Worm (Caenorhabditis elegans) whole organism, young adult: ENCODE measurements around the gene Y46B2A.3.
A peak's percentile ranks its signal among the peaks of the same experiment; 100 is the strongest.

Experiments used
- C06A6.2 ChIP-seq: fragments of 200-800 bp; sonication (Bioruptor generic); conservative IDR thresholded peaks from 2 replicates; pipeline ENCODE4 v1.3.6; 2022; ENCODE audit warnings: missing genetic modification characterization, missing compliant biosample characterization
- C17E4.6 ChIP-seq: fragments of 200-800 bp; sonication (Bioruptor generic); IDR thresholded peaks from 2 replicates; pipeline ENCODE4 v1.3.6; 2022; ENCODE audit warnings: missing genetic modification reagents, missing genetic modification characterization, missing compliant biosample characterization
- D2030.7 ChIP-seq: fragments of 200-800 bp; sonication (Bioruptor generic); IDR thresholded peaks from 2 replicates; pipeline ENCODE4 v1.3.6; 2022; ENCODE audit warnings: missing genetic modification reagents, missing genetic modification characterization, missing compliant biosample characterization
- F23B12.7 ChIP-seq: sonication (generic microtip); optimal IDR thresholded peaks from 2 replicates; lab custom pipeline; 2017; ENCODE audit warnings: missing genetic modification characterization, mild to moderate bottlenecking, missing compliant biosample characterization, antibody characterized with exemption, moderate library complexity; ENCODE audit not compliant: insufficient read depth
- F37B4.10 ChIP-seq: fragments of 200-800 bp; sonication (Bioruptor generic); IDR thresholded peaks from 2 replicates; pipeline ENCODE4 v1.3.6; 2022; ENCODE audit warnings: missing genetic modification characterization, missing compliant biosample characterization
- F49E8.2 ChIP-seq: sonication (generic microtip); optimal IDR thresholded peaks from 3 replicates; lab custom pipeline; 2017; ENCODE audit warnings: missing genetic modification characterization, mild to moderate bottlenecking, missing compliant biosample characterization, antibody characterized with exemption, moderate library complexity; ENCODE audit not compliant: insufficient read depth
- F52B5.7 ChIP-seq: sonication (generic microtip); optimal IDR thresholded peaks from 2 replicates; lab custom pipeline; 2016; ENCODE audit warnings: mild to moderate bottlenecking, missing genetic modification characterization, missing compliant biosample characterization
- K12H6.12 ChIP-seq: fragments of 200-800 bp; sonication (Bioruptor generic); optimal IDR thresholded peaks from 2 replicates; lab custom pipeline; 2018; ENCODE audit warnings: mild to moderate bottlenecking, missing genetic modification characterization, missing compliant biosample characterization
- aptf-2 ChIP-seq: fragments of 200-800 bp; sonication (Bioruptor generic); conservative IDR thresholded peaks from 2 replicates; pipeline ENCODE4 v1.3.6; 2022; ENCODE audit warnings: missing genetic modification reagents, missing genetic modification characterization, missing compliant biosample characterization
- aptf-3 ChIP-seq: fragments of 200-800 bp; sonication (Bioruptor generic); IDR thresholded peaks from 2 replicates; pipeline ENCODE4 v1.3.6; 2022; ENCODE audit warnings: missing genetic modification characterization, missing compliant biosample characterization
- athp-1 ChIP-seq: sonication (generic microtip); optimal IDR thresholded peaks from 2 replicates; lab custom pipeline; 2017; ENCODE audit warnings: mild to moderate bottlenecking, missing genetic modification characterization, missing compliant biosample characterization
- ceh-100 ChIP-seq: fragments of 200-800 bp; sonication (Bioruptor generic); IDR thresholded peaks from 2 replicates; pipeline ENCODE4 v1.3.6; 2022; ENCODE audit warnings: missing genetic modification reagents, missing genetic modification characterization, missing compliant biosample characterization
- ceh-40 ChIP-seq: fragments of 200-800 bp; sonication (Bioruptor generic); IDR thresholded peaks from 2 replicates; pipeline ENCODE4 v1.3.6; 2022; ENCODE audit warnings: missing genetic modification characterization, missing compliant biosample characterization
- ceh-91 ChIP-seq: fragments of 200-800 bp; sonication (Bioruptor generic); IDR thresholded peaks from 2 replicates; pipeline ENCODE4 v1.3.6; 2022; ENCODE audit warnings: missing genetic modification reagents, missing genetic modification characterization, missing compliant biosample characterization
- die-1 ChIP-seq: sonication (generic microtip); optimal IDR thresholded peaks from 2 replicates; lab custom pipeline; 2016; ENCODE audit warnings: missing genotype, mild to moderate bottlenecking, missing genetic modification characterization, missing compliant biosample characterization
- dox-1 ChIP-seq: fragments of 200-800 bp; sonication (Bioruptor generic); IDR thresholded peaks from 2 replicates; pipeline ENCODE4 v1.3.6; 2022; ENCODE audit warnings: missing genetic modification reagents, missing genetic modification characterization, missing compliant biosample characterization
- dpl-1 ChIP-seq: fragments of 150-350 bp; optimal IDR thresholded peaks from 2 replicates; lab custom pipeline; 2014; ENCODE audit warnings: missing biosample characterization, missing genetic modification reagents, missing genetic modification characterization
- efl-1 ChIP-seq: fragments of 150-350 bp; optimal IDR thresholded peaks from 2 replicates; lab custom pipeline; 2014; ENCODE audit warnings: missing biosample characterization, missing genetic modification reagents, missing genetic modification characterization
- egl-44 ChIP-seq: fragments of 200-800 bp; sonication (Bioruptor generic); IDR thresholded peaks from 2 replicates; pipeline ENCODE4 v1.3.6; 2022; ENCODE audit warnings: missing genetic modification reagents, missing genetic modification characterization, missing compliant biosample characterization
- egrh-3 ChIP-seq: fragments of 200-800 bp; sonication (Bioruptor generic); IDR thresholded peaks from 2 replicates; pipeline ENCODE4 v1.3.6; 2022; ENCODE audit warnings: missing genetic modification reagents, missing genetic modification characterization, missing compliant biosample characterization
- ets-4 ChIP-seq: fragments of 200-800 bp; sonication (Bioruptor generic); optimal IDR thresholded peaks from 2 replicates; lab custom pipeline; 2018; ENCODE audit warnings: mild to moderate bottlenecking, missing genetic modification characterization, missing compliant biosample characterization
- fkh-3 ChIP-seq: sonication (generic microtip); optimal IDR thresholded peaks from 2 replicates; lab custom pipeline; 2016; ENCODE audit warnings: mild to moderate bottlenecking, missing genetic modification characterization, missing compliant biosample characterization
- gei-17 ChIP-seq: fragments of 200-800 bp; sonication (Bioruptor generic); optimal IDR thresholded peaks from 2 replicates; lab custom pipeline; 2018; ENCODE audit warnings: mild to moderate bottlenecking, missing genetic modification characterization, missing compliant biosample characterization
- hmg-1.2 ChIP-seq: fragments of 200-800 bp; sonication (Bioruptor generic); IDR thresholded peaks from 2 replicates; pipeline ENCODE4 v1.3.6; 2022; ENCODE audit warnings: missing genetic modification reagents, missing genetic modification characterization, missing compliant biosample characterization
- hrde-1 ChIP-seq: sonication (generic microtip); optimal IDR thresholded peaks from 2 replicates; lab custom pipeline; 2016; ENCODE audit warnings: missing genetic modification characterization, mild to moderate bottlenecking, missing compliant biosample characterization, moderate library complexity, missing genotype, missing genetic modification reagents, borderline replicate concordance
- hsf-1 ChIP-seq: fragments of 200-800 bp; sonication (Bioruptor generic); IDR thresholded peaks from 2 replicates; pipeline ENCODE4 v1.3.6; 2022; ENCODE audit warnings: missing genetic modification reagents, missing genetic modification characterization, missing compliant biosample characterization
- lin-26 ChIP-seq: fragments of 200-800 bp; sonication (Bioruptor generic); IDR thresholded peaks from 2 replicates; pipeline ENCODE4 v1.3.6; 2022; ENCODE audit warnings: missing genetic modification reagents, missing genetic modification characterization, missing compliant biosample characterization
- lin-35 ChIP-seq, 3 experiments: fragments of 150-350 bp in 2 of 3; sonication (generic microtip) in 1 of 3; optimal IDR thresholded peaks; 2 replicates each; lab custom pipeline; 2014 to 2018; ENCODE audit warnings: missing biosample characterization in 3 of 3, missing genetic modification characterization in 3 of 3, missing genetic modification reagents in 3 of 3
- madf-6 ChIP-seq: fragments of 200-800 bp; sonication (Bioruptor generic); IDR thresholded peaks from 2 replicates; pipeline ENCODE4 v1.3.6; 2022; ENCODE audit warnings: missing genetic modification reagents, missing genetic modification characterization, missing compliant biosample characterization
- madf-8 ChIP-seq: fragments of 200-800 bp; sonication (Bioruptor generic); conservative IDR thresholded peaks from 2 replicates; pipeline ENCODE4 v1.3.6; 2022; ENCODE audit warnings: missing genetic modification reagents, missing genetic modification characterization, missing compliant biosample characterization
- mcd-1 ChIP-seq: fragments of 200-800 bp; sonication (Bioruptor generic); IDR thresholded peaks from 2 replicates; pipeline ENCODE4 v1.3.6; 2022; ENCODE audit warnings: missing genetic modification reagents, missing genetic modification characterization, missing compliant biosample characterization
- mel-28 ChIP-seq: sonication (generic microtip); optimal IDR thresholded peaks from 2 replicates; lab custom pipeline; 2016; ENCODE audit warnings: borderline replicate concordance, mild to moderate bottlenecking, missing genetic modification characterization, missing compliant biosample characterization
- mxl-1 ChIP-seq: sonication (generic microtip); optimal IDR thresholded peaks from 2 replicates; lab custom pipeline; 2016; ENCODE audit warnings: missing genetic modification characterization, missing compliant biosample characterization
- nfya-2 ChIP-seq: fragments of 200-800 bp; sonication (Bioruptor generic); IDR thresholded peaks from 2 replicates; pipeline ENCODE4 v1.3.6; 2022; ENCODE audit warnings: missing genetic modification reagents, missing genetic modification characterization, missing compliant biosample characterization
- nhr-80 ChIP-seq: sonication (generic microtip); optimal IDR thresholded peaks from 2 replicates; lab custom pipeline; 2016; ENCODE audit warnings: missing genetic modification characterization, missing compliant biosample characterization
- rcor-1 ChIP-seq: fragments of 200-800 bp; sonication (Bioruptor generic); IDR thresholded peaks from 2 replicates; pipeline ENCODE4 v1.3.6; 2022; ENCODE audit warnings: missing genetic modification reagents, missing genetic modification characterization, missing compliant biosample characterization
- sdz-38 ChIP-seq: sonication (generic microtip); optimal IDR thresholded peaks from 2 replicates; lab custom pipeline; 2016; ENCODE audit warnings: missing genotype, missing genetic modification characterization, missing compliant biosample characterization
- sea-2 ChIP-seq: fragments of 200-800 bp; sonication (Bioruptor generic); IDR thresholded peaks from 2 replicates; pipeline ENCODE4 v1.3.6; 2022; ENCODE audit warnings: missing genetic modification characterization, missing compliant biosample characterization
- snpc-1.3 ChIP-seq: sonication (generic microtip); optimal IDR thresholded peaks from 2 replicates; lab custom pipeline; 2017; ENCODE audit warnings: missing genetic modification characterization, mild to moderate bottlenecking, missing compliant biosample characterization, antibody characterized with exemption, moderate library complexity, missing genotype, missing genetic modification reagents; ENCODE audit not compliant: insufficient read depth
- unc-62 ChIP-seq: fragments of 150-350 bp; optimal IDR thresholded peaks from 2 replicates; lab custom pipeline; 2014; ENCODE audit warnings: missing biosample characterization, missing genetic modification reagents, missing genetic modification characterization
- xnd-1 ChIP-seq: sonication (generic microtip); optimal IDR thresholded peaks from 2 replicates; lab custom pipeline; 2016; ENCODE audit warnings: missing genotype, missing genetic modification reagents, missing genetic modification characterization, missing compliant biosample characterization
- zfh-2 ChIP-seq: fragments of 200-800 bp; sonication (Bioruptor generic); conservative IDR thresholded peaks from 2 replicates; pipeline ENCODE4 v1.3.6; 2022; ENCODE audit warnings: missing genetic modification reagents, missing genetic modification characterization, missing compliant biosample characterization
- zim-3 ChIP-seq: sonication (generic microtip); optimal IDR thresholded peaks from 2 replicates; lab custom pipeline; 2017; ENCODE audit warnings: mild to moderate bottlenecking, missing genetic modification characterization, moderate library complexity, missing compliant biosample characterization
- ztf-18 ChIP-seq: sonication (generic microtip); optimal IDR thresholded peaks from 2 replicates; lab custom pipeline; 2016; ENCODE audit warnings: missing genotype, mild to moderate bottlenecking, missing genetic modification characterization, missing compliant biosample characterization

Gene Y46B2A.3

DNA sequence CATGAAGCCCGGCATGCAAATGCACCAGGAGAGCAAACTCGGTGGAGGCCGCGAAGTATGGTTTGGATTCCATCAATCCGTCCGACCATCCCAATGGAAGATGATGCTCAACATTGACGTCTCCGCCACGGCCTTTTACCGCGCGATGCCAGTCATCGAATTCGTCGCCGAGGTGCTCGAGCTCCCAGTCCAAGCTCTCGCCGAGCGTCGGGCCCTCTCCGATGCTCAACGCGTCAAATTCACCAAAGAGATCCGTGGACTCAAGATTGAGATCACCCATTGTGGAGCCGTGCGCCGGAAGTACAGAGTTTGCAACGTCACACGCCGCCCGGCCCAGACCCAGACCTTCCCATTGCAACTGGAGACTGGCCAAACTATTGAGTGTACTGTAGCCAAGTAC, 9.0 kb upstream of the Y46B2A.3 start:
- TF ChIP-seq ceh-100 (GFP tag; lab: Robert Waterston, UW) = no peak
- TF ChIP-seq dox-1 (GFP tag; lab: Robert Waterston, UW) = no peak
- no peak for TF ChIP-seq F49E8.2 (tag; lab: Kevin White, UChicago)
- no peak for TF ChIP-seq zim-3 (tag; lab: Kevin White, UChicago)
- no peak for TF ChIP-seq snpc-1.3 (tag; lab: Kevin White, UChicago)
- no peak for TF ChIP-seq ztf-18 (tag; lab: Kevin White, UChicago)
- no peak for TF ChIP-seq fkh-3 (tag; lab: Kevin White, UChicago)
- TF ChIP-seq sdz-38 (tag; lab: Kevin White, UChicago) = no peak
- no peak for TF ChIP-seq gei-17 (GFP tag; lab: Kevin White, UChicago)
- no peak for TF ChIP-seq athp-1 (tag; lab: Kevin White, UChicago)
- TF ChIP-seq mel-28 (tag; lab: Kevin White, UChicago) = no peak
- TF ChIP-seq rcor-1 = no peak
- TF ChIP-seq zfh-2 (GFP tag; lab: Robert Waterston, UW) = peak; percentile 51; the same call in 1 of the 2 replicates
- TF ChIP-seq C17E4.6 (GFP tag; lab: Robert Waterston, UW) = no peak
- no peak for TF ChIP-seq F37B4.10 (GFP tag; lab: Robert Waterston, UW)
- peak; percentile 24; the same call in 1 of the 2 replicates for TF ChIP-seq egrh-3 (GFP tag; lab: Robert Waterston, UW)
- TF ChIP-seq mcd-1 (GFP tag; lab: Robert Waterston, UW) = no peak

DNA sequence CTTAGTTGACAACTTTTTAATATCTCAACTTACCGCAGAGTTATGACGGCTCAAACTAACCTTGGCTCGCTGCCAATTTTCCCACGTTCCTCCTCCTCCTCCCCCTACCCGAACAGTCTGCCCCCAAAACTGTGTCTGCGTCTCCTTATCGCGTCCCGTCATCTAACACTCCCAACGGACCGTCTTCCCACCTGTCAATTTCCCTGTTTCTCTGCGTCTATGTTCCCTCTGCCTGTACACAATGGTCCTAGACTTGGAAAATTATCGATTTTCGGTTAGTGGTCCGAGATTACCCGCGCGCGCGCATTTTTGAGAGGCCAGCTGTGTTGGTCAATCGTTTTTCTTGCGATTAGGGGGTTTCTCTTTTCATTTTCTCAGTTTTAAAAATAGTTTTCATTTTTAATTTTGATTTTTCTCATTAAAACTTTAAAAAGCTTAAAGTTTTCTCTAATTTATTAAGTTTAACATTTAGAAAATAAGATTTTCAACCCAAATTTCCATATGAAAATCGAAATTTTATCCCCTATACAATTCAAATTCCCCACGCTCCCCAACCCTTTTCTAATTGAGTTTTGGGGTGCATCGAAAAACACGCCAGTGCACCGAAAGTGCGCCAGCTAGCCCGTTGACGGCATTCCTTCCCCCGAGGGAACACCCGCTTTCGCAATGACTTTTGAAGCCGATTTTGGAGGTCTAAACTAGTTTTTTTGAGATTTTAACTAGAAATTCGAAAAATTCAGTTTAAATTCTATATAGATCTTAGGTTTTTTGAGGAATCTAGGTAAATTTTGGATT, 6.5 kb upstream of the Y46B2A.3 start, which contains the start of gene alg-2:
Gene alg-2 (plus strand): TSS at position 220 of the 795 bp plus-strand sequence.
- peak; percentile 22 for TF ChIP-seq die-1
- TF ChIP-seq madf-6 (GFP tag; lab: Robert Waterston, UW) = peak; percentile 91
- no peak for TF ChIP-seq lin-26 (GFP tag; lab: Robert Waterston, UW)
- peak; percentile 74 for TF ChIP-seq madf-8 (GFP tag; lab: Robert Waterston, UW)
- no peak for TF ChIP-seq ceh-91 (GFP tag; lab: Robert Waterston, UW)
- TF ChIP-seq nfya-2 (GFP tag; lab: Robert Waterston, UW) = no peak
- TF ChIP-seq mxl-1 (tag; lab: Kevin White, UChicago) = no peak
- TF ChIP-seq ztf-18 (tag; lab: Kevin White, UChicago) = peak; percentile 91
- TF ChIP-seq aptf-3 (GFP tag; lab: Robert Waterston, UW) = 0 out of 2 replicates have a peak, but pooled peaks have one; percentile 10
- TF ChIP-seq xnd-1 = peak; percentile 67
- peak; percentile 61 for TF ChIP-seq D2030.7 (GFP tag; lab: Robert Waterston, UW)
- no peak for TF ChIP-seq egl-44 (GFP tag; lab: Robert Waterston, UW)
- TF ChIP-seq hrde-1 = no peak
- peak; percentile 77 for TF ChIP-seq efl-1 (GFP tag; lab: Kevin White, UChicago)
- TF ChIP-seq ceh-40 (GFP tag; lab: Robert Waterston, UW) = no peak
- TF ChIP-seq C06A6.2 (GFP tag; lab: Robert Waterston, UW) = no peak
- no peak for TF ChIP-seq ets-4
- TF ChIP-seq unc-62 (GFP tag; lab: Kevin White, UChicago) = no peak
- TF ChIP-seq F49E8.2 (tag; lab: Kevin White, UChicago) = no peak
- no peak for TF ChIP-seq sea-2
- TF ChIP-seq dpl-1 (GFP tag; lab: Kevin White, UChicago) = peak; percentile 46
- peak; percentile 36; the same call in 1 of the 2 replicates for TF ChIP-seq dox-1 (GFP tag; lab: Robert Waterston, UW)
- peak; percentile 43 for TF ChIP-seq nhr-80
- TF ChIP-seq hmg-1.2 (GFP tag; lab: Robert Waterston, UW) = peak; percentile 60
- no peak for TF ChIP-seq F52B5.7 (tag; lab: Kevin White, UChicago)
- TF ChIP-seq mcd-1 (GFP tag; lab: Robert Waterston, UW) = peak; percentile 56
- TF ChIP-seq aptf-2 (GFP tag; lab: Robert Waterston, UW) = peak; percentile 86
- TF ChIP-seq fkh-3 (tag; lab: Kevin White, UChicago) = no peak
- peak; percentile 20 for TF ChIP-seq F23B12.7 (tag; lab: Kevin White, UChicago)
- TF ChIP-seq K12H6.12 = no peak
- peak in 1 of 3 experiments; percentile 29 for TF ChIP-seq lin-35 (GFP tag; optimal IDR thresholded peaks at IDR 0.05; lab: Kevin White, UChicago)
- TF ChIP-seq mel-28 (tag; lab: Kevin White, UChicago) = no peak
- TF ChIP-seq hsf-1 = no peak
- peak; percentile 79 for TF ChIP-seq egrh-3 (GFP tag; lab: Robert Waterston, UW)
